Fruit fly (Drosophila melanogaster) whole organism, embryonic: ENCODE data around the gene CG4968.
A peak's percentile ranks its signal among the peaks of the same experiment; 100 is the strongest.

Experiments used
- Bteb2 ChIP-seq: fragments of 200-800 bp; sonication (Bioruptor generic); optimal IDR thresholded peaks from 2 replicates; lab custom pipeline; 2016; ENCODE audit warnings: missing biosample characterization, missing genetic modification characterization
- CG10209 ChIP-seq: fragments of 200-800 bp; sonication (Bioruptor generic); optimal IDR thresholded peaks from 3 replicates; lab custom pipeline; 2017; ENCODE audit warnings: missing biosample characterization, mild to moderate bottlenecking, missing genetic modification characterization, missing genetic modification reagents
- CG1024 ChIP-seq: fragments of 200-800 bp; sonication (Bioruptor generic); IDR thresholded peaks from 2 replicates; pipeline ENCODE4 v1.3.6; 2022; ENCODE audit warnings: missing biosample characterization, missing genetic modification characterization
- CG10267 ChIP-seq: fragments of 200-800 bp; sonication (Bioruptor generic); optimal IDR thresholded peaks from 2 replicates; lab custom pipeline; 2018; ENCODE audit warnings: missing biosample characterization, mild to moderate bottlenecking, missing genetic modification characterization, moderate library complexity
- CG10979 ChIP-seq: fragments of 200-800 bp; sonication (Bioruptor generic); optimal IDR thresholded peaks from 2 replicates; lab custom pipeline; 2018; ENCODE audit warnings: missing biosample characterization, mild to moderate bottlenecking, missing genetic modification characterization, moderate library complexity
- CG14710 ChIP-seq: fragments of 200-800 bp; sonication (Bioruptor generic); optimal IDR thresholded peaks from 3 replicates; lab custom pipeline; 2019; ENCODE audit warnings: missing biosample characterization, mild to moderate bottlenecking, missing genetic modification characterization, moderate library complexity
- CG15601 ChIP-seq: fragments of 200-800 bp; sonication (Bioruptor generic); optimal IDR thresholded peaks from 3 replicates; lab custom pipeline; 2019; ENCODE audit warnings: missing biosample characterization, mild to moderate bottlenecking, missing genetic modification characterization, moderate library complexity
- CG17361 ChIP-seq: fragments of 200-800 bp; sonication (Bioruptor generic); IDR thresholded peaks from 3 replicates; pipeline ENCODE4 v1.3.6; 2022; ENCODE audit warnings: missing biosample characterization, missing genetic modification characterization
- CG17912 ChIP-seq: fragments of 200-800 bp; sonication (Bioruptor generic); optimal IDR thresholded peaks from 2 replicates; lab custom pipeline; 2018; ENCODE audit warnings: missing biosample characterization, mild to moderate bottlenecking, missing genetic modification characterization
- CG31365 ChIP-seq: fragments of 200-800 bp; sonication (Bioruptor generic); optimal IDR thresholded peaks from 2 replicates; lab custom pipeline; 2018; ENCODE audit warnings: missing biosample characterization, mild to moderate bottlenecking, missing genetic modification characterization
- CG4424 ChIP-seq: fragments of 200-800 bp; sonication (Bioruptor generic); optimal IDR thresholded peaks from 3 replicates; lab custom pipeline; 2016; ENCODE audit warnings: missing biosample characterization, missing genetic modification characterization
- CG4730 ChIP-seq: fragments of 200-800 bp; sonication (Bioruptor generic); IDR thresholded peaks from 2 replicates; pipeline ENCODE4 v1.3.6; 2022; ENCODE audit warnings: missing biosample characterization, missing genetic modification characterization
- CG6689 ChIP-seq: fragments of 200-800 bp; sonication (Bioruptor generic); IDR thresholded peaks from 2 replicates; pipeline ENCODE4 v1.3.6; 2022; ENCODE audit warnings: missing biosample characterization, missing genetic modification characterization
- CG7357 ChIP-seq: fragments of 200-800 bp; sonication (Bioruptor generic); IDR thresholded peaks from 3 replicates; pipeline ENCODE4 v1.3.6; 2022; ENCODE audit warnings: missing biosample characterization, missing genetic modification characterization
- CG8290 ChIP-seq, 3 experiments: fragments of 200-800 bp; sonication (Bioruptor generic); optimal IDR thresholded peaks; 2 replicates each; lab custom pipeline; 2016 to 2019; ENCODE audit warnings: missing biosample characterization in 3 of 3, missing genetic modification characterization in 3 of 3, mild to moderate bottlenecking in 2 of 3, moderate library complexity in 1 of 3
- CG9215 ChIP-seq: fragments of 200-800 bp; sonication (Bioruptor generic); IDR thresholded peaks from 2 replicates; pipeline ENCODE4 v1.3.6; 2022; ENCODE audit warnings: missing biosample characterization, missing genetic modification characterization
- D19A ChIP-seq: fragments of 200-800 bp; optimal IDR thresholded peaks from 3 replicates; lab custom pipeline; 2019; ENCODE audit warnings: missing biosample characterization, mild to moderate bottlenecking, missing genetic modification characterization, moderate library complexity
- Drgx ChIP-seq: fragments of 200-800 bp; sonication (Bioruptor generic); IDR thresholded peaks from 2 replicates; pipeline ENCODE4 v1.3.6; 2022; ENCODE audit warnings: missing biosample characterization, missing genetic modification characterization
- H2.0 ChIP-seq: fragments of 200-800 bp; sonication (Bioruptor generic); IDR thresholded peaks from 2 replicates; pipeline ENCODE4 v1.3.6; 2022; ENCODE audit warnings: missing biosample characterization, missing genetic modification characterization
- Lhr ChIP-seq: fragments of 200-800 bp; sonication (Bioruptor generic); optimal IDR thresholded peaks from 3 replicates; lab custom pipeline; 2017; ENCODE audit warnings: mild to moderate bottlenecking, missing biosample characterization, missing genetic modification reagents, missing genetic modification characterization
- MBD-R2 ChIP-seq: fragments of 200-800 bp; sonication (Bioruptor generic); IDR thresholded peaks from 2 replicates; pipeline ENCODE4 v1.3.6; 2022; ENCODE audit warnings: missing biosample characterization, missing genetic modification characterization
- Nf-YB ChIP-seq: fragments of 200-800 bp; sonication (Bioruptor generic); optimal IDR thresholded peaks from 3 replicates; lab custom pipeline; 2019; ENCODE audit warnings: missing biosample characterization, mild to moderate bottlenecking, missing genetic modification characterization, moderate library complexity
- Nf-YC ChIP-seq: fragments of 200-800 bp; optimal IDR thresholded peaks from 3 replicates; lab custom pipeline; 2019; ENCODE audit warnings: missing biosample characterization, mild to moderate bottlenecking, missing genetic modification characterization, moderate library complexity
- Pdp1 ChIP-seq, 2 experiments: fragments of 200-800 bp; sonication (Bioruptor generic); optimal IDR thresholded peaks; 3 replicates each; lab custom pipeline; 2016; ENCODE audit warnings: missing biosample characterization in 2 of 2, missing genetic modification characterization in 2 of 2, mild to moderate bottlenecking in 1 of 2, moderate library complexity in 1 of 2
- Ptx1 ChIP-seq: fragments of 200-800 bp; sonication (Bioruptor generic); IDR thresholded peaks from 2 replicates; pipeline ENCODE4 v1.3.6; 2022; ENCODE audit warnings: missing biosample characterization, missing genetic modification characterization
- Trl ChIP-seq, 3 experiments: fragments of >200 bp in 2 of 3; fragments of 200-800 bp in 1 of 3; sonication (Bioruptor generic) in 1 of 3; optimal IDR thresholded peaks; 2 replicates in 1 of 3; 3 replicates in 2 of 3; lab custom pipeline; 2016 to 2017; ENCODE audit warnings: missing biosample characterization in 1 of 3, missing genetic modification characterization in 1 of 3
- abd-A ChIP-seq: fragments of 200-800 bp; sonication (Bioruptor generic); optimal IDR thresholded peaks from 3 replicates; lab custom pipeline; 2019; ENCODE audit warnings: missing biosample characterization, mild to moderate bottlenecking, missing genetic modification characterization, moderate library complexity
- ac ChIP-seq: fragments of 200-800 bp; sonication (Bioruptor generic); optimal IDR thresholded peaks from 3 replicates; lab custom pipeline; 2017; ENCODE audit warnings: missing biosample characterization, mild to moderate bottlenecking, missing genetic modification characterization
- ase ChIP-seq: fragments of 200-800 bp; sonication (Bioruptor generic); IDR thresholded peaks from 3 replicates; pipeline ENCODE4 v1.3.6; 2022; ENCODE audit warnings: missing biosample characterization, missing genetic modification characterization
- ato ChIP-seq: fragments of 200-800 bp; sonication (Bioruptor generic); IDR thresholded peaks from 2 replicates; pipeline ENCODE4 v1.3.6; 2022; ENCODE audit warnings: missing biosample characterization, missing genetic modification characterization; ENCODE audit not compliant: partially characterized antibody
- danr ChIP-seq: fragments of 200-800 bp; sonication (Bioruptor generic); IDR thresholded peaks from 2 replicates; pipeline ENCODE4 v1.3.6; 2022; ENCODE audit warnings: missing biosample characterization, missing genetic modification characterization
- dpn ChIP-seq, 2 experiments: fragments of 200-800 bp; sonication (Bioruptor generic); optimal IDR thresholded peaks; 3 replicates each; lab custom pipeline; 2016; ENCODE audit warnings: missing biosample characterization in 2 of 2, missing genetic modification characterization in 2 of 2
- esg ChIP-seq: fragments of 200-800 bp; sonication (Bioruptor generic); conservative IDR thresholded peaks from 2 replicates; pipeline ENCODE4 v1.3.6; 2022; ENCODE audit warnings: missing biosample characterization, missing genetic modification characterization
- jigr1 ChIP-seq: fragments of 200-800 bp; sonication (Bioruptor generic); IDR thresholded peaks from 3 replicates; pipeline ENCODE4 v1.3.6; 2022; ENCODE audit warnings: missing biosample characterization, missing genetic modification characterization
- pan ChIP-seq, 4 experiments: fragments of >200 bp in 3 of 4; fragments of 200-800 bp in 1 of 4; sonication (Bioruptor generic) in 1 of 4; optimal IDR thresholded peaks in 3 of 4; IDR thresholded peaks in 1 of 4; 2 replicates each; pipeline versions ENCODE4 v1.3.6 to Lab custom; 2017 to 2022; ENCODE audit warnings: missing biosample characterization in 2 of 4, missing genetic modification characterization in 2 of 4, mixed read lengths in 1 of 4
- pros ChIP-seq: fragments of 200-800 bp; sonication (Bioruptor generic); optimal IDR thresholded peaks from 3 replicates; lab custom pipeline; 2019; ENCODE audit warnings: missing biosample characterization, mild to moderate bottlenecking, missing genetic modification characterization, moderate library complexity
- sc ChIP-seq, 3 experiments: fragments of >200 bp in 2 of 3; fragments of 200-800 bp in 1 of 3; sonication (Bioruptor generic) in 1 of 3; optimal IDR thresholded peaks; 2 replicates in 2 of 3; 3 replicates in 1 of 3; lab custom pipeline; 2017; ENCODE audit warnings: mild to moderate bottlenecking in 1 of 3, missing biosample characterization in 1 of 3, missing genetic modification characterization in 1 of 3, missing genetic modification reagents in 1 of 3
- seq ChIP-seq: fragments of 200-800 bp; sonication (Bioruptor generic); IDR thresholded peaks from 2 replicates; pipeline ENCODE4 v1.3.6; 2022; ENCODE audit warnings: missing biosample characterization, missing genetic modification characterization
- shn ChIP-seq: fragments of 200-800 bp; sonication (Bioruptor generic); optimal IDR thresholded peaks from 3 replicates; lab custom pipeline; 2016; ENCODE audit warnings: missing biosample characterization, missing genetic modification characterization
- sima ChIP-seq: fragments of 200-800 bp; sonication (Bioruptor generic); optimal IDR thresholded peaks from 2 replicates; lab custom pipeline; 2016; ENCODE audit warnings: missing biosample characterization, missing genetic modification characterization
- sisA ChIP-seq: fragments of 200-800 bp; sonication (Bioruptor generic); IDR thresholded peaks from 2 replicates; pipeline ENCODE4 v1.3.6; 2022; ENCODE audit warnings: missing biosample characterization, missing genetic modification characterization
- stc ChIP-seq: fragments of 200-800 bp; sonication (Bioruptor generic); IDR thresholded peaks from 2 replicates; pipeline ENCODE4 v1.3.6; 2022; ENCODE audit warnings: missing biosample characterization, missing genetic modification characterization
- tgo ChIP-seq: fragments of 200-800 bp; sonication (Bioruptor generic); IDR thresholded peaks from 3 replicates; pipeline ENCODE4 v1.3.6; 2022; ENCODE audit warnings: missing biosample characterization, missing genetic modification characterization
- vfl ChIP-seq: fragments of 200-800 bp; sonication (Bioruptor generic); optimal IDR thresholded peaks from 2 replicates; lab custom pipeline; 2016; ENCODE audit warnings: missing biosample characterization, missing genetic modification characterization

The CG4968 gene

dm6 chr2L:10351130-10351529 lies 44.4 kb downstream of the CG4968 start (continued):
- TF ChIP-seq sima (GFP tag; lab: Kevin White, UChicago): no peak
- peak; percentile 58 for TF ChIP-seq CG10979 (tag; lab: Kevin White, UChicago)
- peak; percentile 36; the same call in 1 of the 3 replicates for TF ChIP-seq tgo
- TF ChIP-seq esg: no peak
- 0 out of 2 replicates have a peak, but pooled peaks have one; percentile 9 for TF ChIP-seq CG4730 (GFP tag; lab: Robert Waterston, UW)
- no peak for TF ChIP-seq H2.0 (GFP tag; lab: Robert Waterston, UW)

DNA sequence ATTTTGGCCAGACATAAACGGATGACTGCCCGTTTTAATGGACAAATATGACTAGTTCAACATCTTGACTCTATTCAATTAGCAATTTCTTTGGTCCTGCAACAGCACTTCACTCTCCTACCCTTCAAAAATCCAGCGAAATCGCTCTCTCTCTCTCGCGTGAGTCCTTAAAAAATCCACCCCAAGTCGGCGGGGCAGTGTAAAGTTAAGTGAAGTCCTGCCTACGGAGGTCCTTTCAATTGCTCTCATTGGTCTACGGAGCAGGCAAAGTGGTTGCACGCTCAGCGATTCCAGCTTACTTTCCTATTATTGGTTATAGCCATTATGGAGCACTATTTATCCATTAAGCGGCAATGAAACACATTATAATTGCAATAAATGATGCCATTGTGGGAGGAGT lies 47.1 kb downstream of the CG4968 start, which contains the start of gene CG34367:
CG34367 (minus strand) TSS at position 35 of the 400 bp plus-strand sequence.
- TF ChIP-seq sc (optimal IDR thresholded peaks at IDR 0.05; lab: Kevin White, UChicago): no peak
- TF ChIP-seq sc (GFP tag; optimal IDR thresholded peaks at IDR 0.05; lab: Kevin White, UChicago): no peak
- TF ChIP-seq seq (GFP tag; lab: Robert Waterston, UW): peak; percentile 67; the same call in 1 of the 2 replicates
- peak; percentile 96 for TF ChIP-seq Nf-YB (GFP tag; lab: Kevin White, UChicago)
- peak; percentile 97 for TF ChIP-seq Nf-YC
- peak; percentile 45 to 50 for TF ChIP-seq Trl (optimal IDR thresholded peaks at IDR 0.05; lab: Kevin White, UChicago)
- TF ChIP-seq Trl (GFP tag; optimal IDR thresholded peaks at IDR 0.05; lab: Kevin White, UChicago): no peak
- TF ChIP-seq pros (GFP tag; lab: Kevin White, UChicago): peak; percentile 86
- TF ChIP-seq ac: no peak
- TF ChIP-seq, all 482 proteins: peak for 5

DNA sequence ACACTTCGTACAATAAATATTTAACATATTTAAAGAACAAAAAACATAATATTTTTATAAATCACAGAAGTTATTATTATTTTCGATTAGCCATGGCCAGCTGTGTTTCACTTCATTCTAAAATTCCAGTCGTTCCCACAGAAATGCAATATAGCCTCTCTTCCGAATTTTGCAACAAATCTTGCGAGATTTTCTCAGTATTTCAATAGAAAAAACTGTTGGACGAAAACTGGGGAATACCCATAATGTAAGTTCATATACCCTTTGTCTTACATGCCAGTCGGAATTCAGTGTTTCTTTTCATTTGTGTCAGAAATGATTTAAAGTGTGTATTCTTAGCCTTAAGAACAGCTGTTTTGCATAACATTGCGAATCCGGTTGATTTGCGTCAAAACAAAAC lies 49.8 kb downstream of the CG4968 start, which contains the start of the genes CtsL4 and ClpP:
CtsL4 (minus strand) TSS at position 90 of the 400 bp plus-strand sequence.
ClpP (plus strand) TSS at position 288 of the 400 bp plus-strand sequence.
- peak; percentile 53 to 67 for TF ChIP-seq dpn (GFP tag; optimal IDR thresholded peaks at IDR 0.05; lab: Kevin White, UChicago)
- peak; percentile 39; the same call in 2 of the 3 replicates for TF ChIP-seq CG7357
- peak; percentile 35 for TF ChIP-seq shn (GFP tag; lab: Kevin White, UChicago)
- TF ChIP-seq CG14710: peak; percentile 67
- TF ChIP-seq sisA (GFP tag; lab: Robert Waterston, UW): peak; percentile 32; the same call in 1 of the 2 replicates
- no peak for TF ChIP-seq pan (optimal IDR thresholded peaks at IDR 0.05; lab: Kevin White, UChicago)
- peak in 1 of 2 experiments; percentile 64 for TF ChIP-seq pan (GFP tag; optimal IDR thresholded peaks at IDR 0.05 in 1 of 2, IDR thresholded peaks at IDR 0.05 in 1 of 2)
- TF ChIP-seq CG17912 (GFP tag; lab: Kevin White, UChicago): peak; percentile 23
- peak; percentile 26; the same call in 1 of the 3 replicates for TF ChIP-seq ase
- TF ChIP-seq CG10267 (tag; lab: Kevin White, UChicago): peak; percentile 32
- TF ChIP-seq vfl (GFP tag; lab: Kevin White, UChicago): peak; percentile 43
- no peak for TF ChIP-seq abd-A
- TF ChIP-seq D19A (tag; lab: Kevin White, UChicago): peak; percentile 74
- TF ChIP-seq CG8290 (GFP tag; optimal IDR thresholded peaks at IDR 0.05; lab: Kevin White, UChicago): peak; percentile 78
- TF ChIP-seq CG8290 (tag; optimal IDR thresholded peaks at IDR 0.05; lab: Kevin White, UChicago): peak in 1 of 2 experiments; percentile 14
- 0 out of 2 replicates have a peak, but pooled peaks have one; percentile 21 for TF ChIP-seq CG6689 (GFP tag; lab: Robert Waterston, UW)
- TF ChIP-seq ato (GFP tag; lab: Robert Waterston, UW): no peak
- TF ChIP-seq CG17361 (GFP tag; lab: Robert Waterston, UW): peak; percentile 76; the same call in 2 of the 3 replicates
- peak; percentile 35 for TF ChIP-seq CG4424
- peak; percentile 24 for TF ChIP-seq CG10209 (GFP tag; lab: Kevin White, UChicago)
- peak; percentile 95 for TF ChIP-seq MBD-R2 (GFP tag; lab: Robert Waterston, UW)
- TF ChIP-seq CG1024 (GFP tag; lab: Robert Waterston, UW): peak; percentile 95
- TF ChIP-seq CG9215 (GFP tag; lab: Robert Waterston, UW): no peak
- TF ChIP-seq Ptx1 (GFP tag; lab: Robert Waterston, UW): peak; percentile 60
- TF ChIP-seq CG15601 (tag; lab: Kevin White, UChicago): peak; percentile 39
- 0 out of 2 replicates have a peak, but pooled peaks have one; percentile 23 for TF ChIP-seq stc (GFP tag; lab: Robert Waterston, UW)
- peak; percentile 24 for TF ChIP-seq Bteb2 (GFP tag; lab: Kevin White, UChicago)
- peak; percentile 62 for TF ChIP-seq Lhr
- no peak for TF ChIP-seq jigr1 (GFP tag; lab: Robert Waterston, UW)
- TF ChIP-seq danr (GFP tag; lab: Robert Waterston, UW): no peak
- peak; percentile 29 to 97 for TF ChIP-seq Pdp1 (GFP tag; optimal IDR thresholded peaks at IDR 0.05; lab: Kevin White, UChicago)
- TF ChIP-seq CG31365 (tag; lab: Kevin White, UChicago): no peak
- TF ChIP-seq Drgx (GFP tag; lab: Robert Waterston, UW): no peak
- TF ChIP-seq CG10979 (tag; lab: Kevin White, UChicago): peak; percentile 28
- no peak for TF ChIP-seq Trl (optimal IDR thresholded peaks at IDR 0.05; lab: Kevin White, UChicago)
- TF ChIP-seq Trl (GFP tag; optimal IDR thresholded peaks at IDR 0.05; lab: Kevin White, UChicago): peak; percentile 8
